Worm (Caenorhabditis elegans) whole organism, L4 larva: ENCODE results near the gene nhr-146.
A peak's percentile ranks its signal among the peaks of the same experiment; 100 is the strongest.

ENCODE experiments used
- D1046.2 ChIP-seq: fragments of 200-800 bp; sonication (Bioruptor generic); IDR thresholded peaks from 2 replicates; pipeline ENCODE4 v1.3.6; 2022; ENCODE audit warnings: missing genetic modification characterization, missing compliant biosample characterization
- F49E8.2 ChIP-seq: sonication (generic microtip); optimal IDR thresholded peaks from 2 replicates; lab custom pipeline; 2016; ENCODE audit warnings: missing compliant biosample characterization, mild to moderate bottlenecking, missing genetic modification characterization, borderline replicate concordance
- Y48G9A.11 ChIP-seq: fragments of 200-800 bp; sonication (Bioruptor generic); IDR thresholded peaks from 2 replicates; pipeline ENCODE4 v1.3.6; 2022; ENCODE audit warnings: missing genetic modification reagents, missing genetic modification characterization, missing compliant biosample characterization
- aha-1 ChIP-seq: fragments of 150-350 bp; peaks from one replicate; lab custom pipeline; 2014; ENCODE audit warnings: missing biosample characterization, missing genetic modification characterization
- ama-1 ChIP-seq: fragments of 150-350 bp; optimal IDR thresholded peaks from 2 replicates; lab custom pipeline; 2014; ENCODE audit warnings: inconsistent platforms, mixed read lengths
- ceh-32 ChIP-seq: sonication (generic microtip); optimal IDR thresholded peaks from 2 replicates; lab custom pipeline; 2016; ENCODE audit warnings: mild to moderate bottlenecking, missing genetic modification characterization, missing compliant biosample characterization; ENCODE audit not compliant: poor library complexity
- cey-2 ChIP-seq: sonication (generic microtip); optimal IDR thresholded peaks from 3 replicates; lab custom pipeline; 2017; ENCODE audit warnings: missing genetic modification characterization, mild to moderate bottlenecking, missing compliant biosample characterization, antibody characterized with exemption, borderline replicate concordance; ENCODE audit not compliant: insufficient read depth
- fos-1 ChIP-seq: fragments of 150-350 bp; optimal IDR thresholded peaks from 2 replicates; lab custom pipeline; 2014; ENCODE audit warnings: missing biosample characterization, missing genetic modification characterization
- gei-8 ChIP-seq: fragments of 200-800 bp; sonication (Bioruptor generic); optimal IDR thresholded peaks from 2 replicates; lab custom pipeline; 2018; ENCODE audit warnings: mild to moderate bottlenecking, missing genetic modification characterization, missing compliant biosample characterization
- jun-1 ChIP-seq: fragments of 150-350 bp; optimal IDR thresholded peaks from 2 replicates; lab custom pipeline; 2014; ENCODE audit warnings: missing biosample characterization, missing genetic modification reagents, missing genetic modification characterization
- lin-29 ChIP-seq: fragments of 200-800 bp; sonication (Bioruptor generic); IDR thresholded peaks from 2 replicates; pipeline ENCODE4 v1.3.6; 2022; ENCODE audit warnings: missing genetic modification reagents, missing genetic modification characterization, missing compliant biosample characterization
- madf-5 ChIP-seq, 2 experiments: fragments of 200-800 bp; sonication (Bioruptor generic); IDR thresholded peaks; 2 replicates each; pipeline ENCODE4 v1.3.6; 2022; ENCODE audit warnings: missing compliant biosample characterization in 2 of 2, missing genetic modification characterization in 2 of 2
- madf-9 ChIP-seq: fragments of 200-800 bp; sonication (Bioruptor generic); conservative IDR thresholded peaks from 2 replicates; pipeline ENCODE4 v1.3.6; 2022; ENCODE audit warnings: missing genetic modification reagents, missing genetic modification characterization, missing compliant biosample characterization
- mdl-1 ChIP-seq, 2 experiments: fragments of 150-350 bp in 1 of 2; sonication (generic microtip) in 1 of 2; optimal IDR thresholded peaks; 2 replicates each; lab custom pipeline; 2014 to 2017; ENCODE audit warnings: missing biosample characterization in 2 of 2, missing genetic modification characterization in 2 of 2
- mxl-2 ChIP-seq: fragments of 200-800 bp; sonication (Bioruptor generic); conservative IDR thresholded peaks from 2 replicates; pipeline ENCODE4 v1.3.6; 2022; ENCODE audit warnings: missing genetic modification reagents, missing genetic modification characterization, missing compliant biosample characterization
- nhr-10 ChIP-seq: fragments of 150-350 bp; optimal IDR thresholded peaks from 2 replicates; lab custom pipeline; 2014; ENCODE audit warnings: missing biosample characterization, missing genetic modification characterization
- nhr-11 ChIP-seq: fragments of 150-350 bp; optimal IDR thresholded peaks from 2 replicates; lab custom pipeline; 2014; ENCODE audit warnings: missing biosample characterization, missing genetic modification characterization
- nhr-111 ChIP-seq: fragments of 200-800 bp; sonication (Bioruptor generic); optimal IDR thresholded peaks from 2 replicates; lab custom pipeline; 2018; ENCODE audit warnings: mild to moderate bottlenecking, missing genetic modification characterization, missing compliant biosample characterization
- nhr-77 ChIP-seq: fragments of 150-350 bp; optimal IDR thresholded peaks from 2 replicates; lab custom pipeline; 2014; ENCODE audit warnings: missing biosample characterization, missing genetic modification characterization
- rbr-2 ChIP-seq: sonication (generic microtip); optimal IDR thresholded peaks from 2 replicates; lab custom pipeline; 2016; ENCODE audit warnings: missing genotype, missing genetic modification characterization, missing compliant biosample characterization
- saeg-2 ChIP-seq: fragments of 200-800 bp; sonication (Bioruptor generic); IDR thresholded peaks from 2 replicates; pipeline ENCODE4 v1.3.6; 2022; ENCODE audit warnings: missing genetic modification reagents, missing genetic modification characterization, missing compliant biosample characterization
- set-16 ChIP-seq: fragments of 200-800 bp; sonication (Bioruptor generic); IDR thresholded peaks from 2 replicates; pipeline ENCODE4 v1.3.6; 2022; ENCODE audit warnings: missing genetic modification reagents, missing genetic modification characterization, missing compliant biosample characterization
- skn-1 ChIP-seq: fragments of 150-350 bp; optimal IDR thresholded peaks from 2 replicates; lab custom pipeline; 2014; ENCODE audit warnings: missing biosample characterization, missing genetic modification characterization
- snpc-1.2 ChIP-seq: fragments of 200-800 bp; sonication (Bioruptor generic); IDR thresholded peaks from 2 replicates; pipeline ENCODE4 v1.3.6; 2022; ENCODE audit warnings: missing genetic modification reagents, missing genetic modification characterization, missing compliant biosample characterization
- snpc-4 ChIP-seq: fragments of 150-350 bp; optimal IDR thresholded peaks from 2 replicates; lab custom pipeline; 2014; ENCODE audit warnings: missing biosample characterization, missing genetic modification characterization
- spr-3 ChIP-seq: fragments of 200-800 bp; sonication (Bioruptor generic); optimal IDR thresholded peaks from 2 replicates; lab custom pipeline; 2018; ENCODE audit warnings: mild to moderate bottlenecking, missing genetic modification characterization, missing compliant biosample characterization
- tra-1 ChIP-seq: fragments of 200-800 bp; sonication (Bioruptor generic); IDR thresholded peaks from 2 replicates; pipeline ENCODE4 v1.3.6; 2022; ENCODE audit warnings: missing genetic modification reagents, missing genetic modification characterization, missing compliant biosample characterization
- unc-62 ChIP-seq, 3 experiments: fragments of 150-350 bp in 1 of 3; sonication (generic microtip); optimal IDR thresholded peaks in 2 of 3; peaks in 1 of 3; 1 replicate in 1 of 3; 2 replicates in 2 of 3; lab custom pipeline; 2014 to 2017; ENCODE audit warnings: missing biosample characterization in 3 of 3, missing genetic modification characterization in 3 of 3, missing genetic modification reagents in 3 of 3, missing genotype in 1 of 3
- vab-7 ChIP-seq: fragments of 200-800 bp; sonication (Bioruptor generic); IDR thresholded peaks from 2 replicates; pipeline ENCODE4 v1.3.6; 2022; ENCODE audit warnings: missing genetic modification reagents, missing genetic modification characterization, missing compliant biosample characterization
- zip-11 ChIP-seq: fragments of 200-800 bp; sonication (Bioruptor generic); IDR thresholded peaks from 2 replicates; pipeline ENCODE4 v1.3.6; 2022; ENCODE audit warnings: missing genetic modification characterization, missing compliant biosample characterization
- ztf-11 ChIP-seq: fragments of 150-350 bp; optimal IDR thresholded peaks from 2 replicates; lab custom pipeline; 2014; ENCODE audit warnings: missing biosample characterization, missing genetic modification characterization
- ztf-7 ChIP-seq: fragments of 150-350 bp; optimal IDR thresholded peaks from 2 replicates; lab custom pipeline; 2014; ENCODE audit warnings: missing biosample characterization, missing genetic modification characterization

nhr-146 gene

ce11 chrIV:1679227-1679626 lies 52.6 kb downstream of the nhr-146 start:
- no peak for TF ChIP-seq snpc-4
- no peak for TF ChIP-seq nhr-11 (tag; lab: Kevin White, UChicago)
- TF ChIP-seq gei-8 (GFP tag; lab: Kevin White, UChicago), result no peak
- no peak for TF ChIP-seq mxl-2 (GFP tag; lab: Robert Waterston, UW)
- TF ChIP-seq snpc-1.2 (GFP tag; lab: Robert Waterston, UW), result 0 out of 2 replicates have a peak, but pooled peaks have one; percentile 14
- no peak for TF ChIP-seq aha-1 (tag; lab: Kevin White, UChicago)
- no peak for TF ChIP-seq saeg-2 (GFP tag; lab: Robert Waterston, UW)
- TF ChIP-seq tra-1 (GFP tag; lab: Robert Waterston, UW), result no peak
- TF ChIP-seq jun-1 (tag; lab: Kevin White, UChicago), result no peak
- no peak for TF ChIP-seq ztf-11 (tag; lab: Kevin White, UChicago)
- TF ChIP-seq Y48G9A.11 (GFP tag; lab: Robert Waterston, UW), result peak; percentile 51; the same call in 1 of the 2 replicates
- TF ChIP-seq spr-3 (GFP tag; lab: Kevin White, UChicago), result no peak
- no peak for TF ChIP-seq F49E8.2
- no peak for TF ChIP-seq nhr-77 (tag; lab: Kevin White, UChicago)
- no peak for TF ChIP-seq ztf-7 (tag; lab: Kevin White, UChicago)
- no peak for TF ChIP-seq mdl-1 (tag; optimal IDR thresholded peaks at IDR 0.05; lab: Kevin White, UChicago)
- no peak for TF ChIP-seq D1046.2 (GFP tag; lab: Robert Waterston, UW)
- no peak for TF ChIP-seq vab-7 (GFP tag; lab: Robert Waterston, UW)
- no peak for TF ChIP-seq unc-62 (GFP tag; optimal IDR thresholded peaks at IDR 0.05 in 1 of 2; lab: Kevin White, UChicago)
- TF ChIP-seq unc-62 (tag; optimal IDR thresholded peaks at IDR 0.05; lab: Kevin White, UChicago), result no peak
- no peak for TF ChIP-seq cey-2 (tag; lab: Kevin White, UChicago)
- TF ChIP-seq ama-1, result no peak
- no peak for TF ChIP-seq rbr-2
- TF ChIP-seq zip-11 (GFP tag; lab: Robert Waterston, UW), result no peak
- no peak for TF ChIP-seq ceh-32
- TF ChIP-seq fos-1 (tag; lab: Kevin White, UChicago), result no peak
- TF ChIP-seq set-16, result peak; percentile 7; the same call in 1 of the 2 replicates
- TF ChIP-seq skn-1 (tag; lab: Kevin White, UChicago), result no peak
- no peak for TF ChIP-seq nhr-111 (GFP tag; lab: Kevin White, UChicago)
- TF ChIP-seq nhr-10 (tag; lab: Kevin White, UChicago), result no peak
- TF ChIP-seq madf-5 (GFP tag; IDR thresholded peaks at IDR 0.05; lab: Robert Waterston, UW), result 0 out of 4 replicates have a peak, but pooled peaks of 1 of the 2 experiments have one; percentile 60
- TF ChIP-seq lin-29, result no peak
- TF ChIP-seq madf-9 (GFP tag; lab: Robert Waterston, UW), result no peak
